Worm (Caenorhabditis elegans): Measurements from ENCODE around the gene srv-13.

srv-13 gene

ce11 chrIV:6413482-6413881 lies 8.5 kb downstream of the srv-13 start, which contains the start of gene nlp-71:
Gene nlp-71, minus strand, starts transcription at chrIV:6413582.
- TF ChIP-seq ztf-25 (GFP tag; IDR thresholded peaks at IDR 0.05), result no peak
- TF ChIP-seq F33H1.4 (GFP tag; IDR thresholded peaks at IDR 0.05), result no peak
- TF ChIP-seq F57A8.1 (GFP tag; optimal IDR thresholded peaks at IDR 0.05), result no peak
- TF ChIP-seq attf-5 (GFP tag; optimal IDR thresholded peaks at IDR 0.05), result no peak
- TF ChIP-seq B0336.3 (GFP tag; IDR thresholded peaks at IDR 0.05), result no peak
- TF ChIP-seq nhr-27 (tag; optimal IDR thresholded peaks at IDR 0.05), result no peak
- TF ChIP-seq let-607 (tag; optimal IDR thresholded peaks at IDR 0.05), result no peak
- TF ChIP-seq madf-3 (GFP tag; IDR thresholded peaks at IDR 0.05), result no peak
- TF ChIP-seq ztf-28 (GFP tag; IDR thresholded peaks at IDR 0.05), result no peak
- no peak for TF ChIP-seq ceh-91 (GFP tag; IDR thresholded peaks at IDR 0.05)
- no peak for TF ChIP-seq rcor-1 (GFP tag; IDR thresholded peaks at IDR 0.05)
- TF ChIP-seq egl-44 (GFP tag; IDR thresholded peaks at IDR 0.05), result no peak
- TF ChIP-seq ZK185.1 (tag; optimal IDR thresholded peaks at IDR 0.05; ENCODE audit: poor library complexity, severe bottlenecking), result no peak

- peak in 1 of 3 experiments; percentile 79 for TF ChIP-seq lin-35 (GFP tag; optimal IDR thresholded peaks at IDR 0.05)
- TF ChIP-seq dpl-1 (GFP tag; optimal IDR thresholded peaks at IDR 0.05), result peak; percentile 72
- no peak for TF ChIP-seq ztf-6 (GFP tag; IDR thresholded peaks at IDR 0.05)
- peak; percentile 34; the same call in 1 of the 2 replicates for TF ChIP-seq F33H1.4 (GFP tag; IDR thresholded peaks at IDR 0.05)
- no peak for TF ChIP-seq B0261.1 (tag; optimal IDR thresholded peaks at IDR 0.05)
- no peak for TF ChIP-seq snpc-4 (GFP tag; optimal IDR thresholded peaks at IDR 0.05)
- peak in 3 of 4 experiments; percentile 60 to 71 (median 62) for TF ChIP-seq snpc-4 (tag; optimal IDR thresholded peaks at IDR 0.05)
- TF ChIP-seq efl-1 (GFP tag; optimal IDR thresholded peaks at IDR 0.05), result peak; percentile 75
- peak; percentile 97 for TF ChIP-seq attf-3 (GFP tag; conservative IDR thresholded peaks at IDR 0.05)
- TF ChIP-seq F55B11.4 (tag; optimal IDR thresholded peaks at IDR 0.05; ENCODE audit: borderline replicate concordance, insufficient read depth), result no peak
- TF ChIP-seq tbp1 (GFP tag; optimal IDR thresholded peaks at IDR 0.05), result peak; percentile 12
- no peak for TF ChIP-seq mel-28 (tag; optimal IDR thresholded peaks at IDR 0.05; ENCODE audit: borderline replicate concordance)
These were observed 10.2 kb downstream of the srv-13 start, which contains the start of gene exos-2 for ce11 chrIV:6415149-6415548. Gene exos-2, plus strand, starts transcription at chrIV:6415478.

- TF ChIP-seq ets-4 (GFP tag; optimal IDR thresholded peaks at IDR 0.05) (no peak), B0261.1 (tag; optimal IDR thresholded peaks at IDR 0.05) (no peak), ceh-58 (GFP tag; IDR thresholded peaks at IDR 0.05) (no peak), nhr-80 (tag; optimal IDR thresholded peaks at IDR 0.05) (no peak), ztf-25 (GFP tag; IDR thresholded peaks at IDR 0.05) (no peak), rpc-1 (optimal IDR thresholded peaks at IDR 0.05) (no peak), rpc-1 (tag; optimal IDR thresholded peaks at IDR 0.05) (no peak), ceh-91 (GFP tag; IDR thresholded peaks at IDR 0.05) (no peak), B0019.2 (GFP tag; conservative IDR thresholded peaks at IDR 0.05) (no peak), C06A6.2 (GFP tag; conservative IDR thresholded peaks at IDR 0.05) (no peak), madf-8 (GFP tag; conservative IDR thresholded peaks at IDR 0.05) (no peak), ekl-4 (GFP tag; IDR thresholded peaks at IDR 0.05) (no peak), unc-62 (GFP tag; optimal IDR thresholded peaks at IDR 0.05) (no peak), F57A8.1 (GFP tag; optimal IDR thresholded peaks at IDR 0.05) (no peak)
These were observed 11.6 kb downstream of the srv-13 start, which contains the start of gene Y73B6BL.22 for ce11 chrIV:6416553-6416952. Gene Y73B6BL.22, minus strand, starts transcription at chrIV:6416653.

ce11 chrIV:6417612-6418011 lies 12.6 kb downstream of the srv-13 start:
- TF ChIP-seq snpc-4 (GFP tag; optimal IDR thresholded peaks at IDR 0.05) (no peak), snpc-4 (tag; optimal IDR thresholded peaks at IDR 0.05) (peak in 1 of 4 experiments; percentile 55), Y95B8A.8 (GFP tag; IDR thresholded peaks at IDR 0.05) (no peak), attf-6 (GFP tag; IDR thresholded peaks at IDR 0.05) (0 out of 2 replicates have a peak, but pooled peaks have one; percentile 52), F52B5.7 (tag; optimal IDR thresholded peaks at IDR 0.05) (no peak), snpc-3.4 (tag; optimal IDR thresholded peaks at IDR 0.05) (peak; percentile 36), zim-3 (tag; optimal IDR thresholded peaks at IDR 0.05) (no peak), xnd-1 (tag; optimal IDR thresholded peaks at IDR 0.05) (peak; percentile 36), ceh-40 (GFP tag; IDR thresholded peaks at IDR 0.05) (no peak), F49E8.2 (tag; optimal IDR thresholded peaks at IDR 0.05; ENCODE audit: insufficient read depth) (peak; percentile 71), sdz-38 (tag; optimal IDR thresholded peaks at IDR 0.05) (no peak), lin-26 (GFP tag; IDR thresholded peaks at IDR 0.05) (peak; percentile 38; the same call in 1 of the 2 replicates)

Measured in whole organism, young adult.